Worm (Caenorhabditis elegans): ENCODE measurements around the gene dkc-1.
"Not testable (repeated sequence)": the region's sequence is repeated elsewhere in the genome, so short reads cannot be mapped to it uniquely, and the experiment has no call there.

Gene dkc-1

DNA sequence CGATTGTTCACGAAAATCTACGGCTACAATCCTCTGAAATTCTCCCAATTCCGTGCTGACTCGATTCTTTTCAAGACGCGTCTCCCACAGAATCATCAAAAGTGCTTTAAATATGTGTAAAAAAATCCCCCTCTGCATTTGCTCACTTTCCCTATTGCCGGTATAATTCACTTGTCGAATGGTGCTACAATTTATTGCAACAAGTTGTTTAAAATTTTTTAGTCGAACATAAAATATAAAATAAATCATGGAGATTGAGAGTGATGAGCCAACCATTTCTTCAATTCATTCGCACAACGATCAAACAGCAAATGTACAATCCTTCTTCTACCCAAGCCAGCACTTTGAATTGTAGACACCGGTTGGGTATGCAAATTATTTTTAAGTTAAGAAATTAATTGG, 1.8 kb upstream of the dkc-1 start (continued):
- peak; percentile 1 for TF ChIP-seq repo-1 (tag; optimal IDR thresholded peaks at IDR 0.05)
- TF ChIP-seq B0035.1 (tag; optimal IDR thresholded peaks at IDR 0.05): no peak
- peak; percentile 64 to 77 for TF ChIP-seq rec-8 (tag; optimal IDR thresholded peaks at IDR 0.05)
- TF ChIP-seq cebp-1 (GFP tag; IDR thresholded peaks at IDR 0.05): no peak
- TF ChIP-seq cebp-1 (tag; optimal IDR thresholded peaks at IDR 0.05): peak; percentile 61
- TF ChIP-seq aptf-2 (GFP tag; conservative IDR thresholded peaks at IDR 0.05): no peak
- TF ChIP-seq ztf-6 (GFP tag; IDR thresholded peaks at IDR 0.05): no peak

DNA sequence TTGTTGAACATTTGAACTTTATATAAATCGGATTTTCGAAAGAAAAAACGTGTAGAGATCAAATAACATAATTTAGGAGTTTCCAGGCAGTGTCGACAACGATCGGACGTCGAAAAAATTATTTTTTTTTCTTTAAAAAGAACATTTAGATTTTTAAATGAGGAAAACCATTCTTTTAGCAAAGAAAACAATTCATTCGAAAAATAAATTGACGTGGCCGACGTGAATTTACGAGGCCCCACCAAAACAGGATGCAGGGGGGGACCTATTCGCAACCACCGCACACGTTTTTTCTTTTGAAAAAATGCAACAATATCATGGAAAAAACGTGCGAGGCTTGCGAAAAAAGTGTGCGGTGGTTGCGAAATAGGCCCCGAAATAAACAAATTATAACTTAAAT, 1.8 kb downstream of the dkc-1 start, which contains the start of gene enu-3.6:
Gene enu-3.6 (plus strand): TSS at position 392 of the 400 bp plus-strand sequence.
- TF ChIP-seq cebp-2 (GFP tag; IDR thresholded peaks at IDR 0.05) (0 out of 2 replicates have a peak, but pooled peaks have one; percentile 44), hrde-1 (tag; optimal IDR thresholded peaks at IDR 0.05; ENCODE audit: borderline replicate concordance) (peak; percentile 53), madf-8 (GFP tag; conservative IDR thresholded peaks at IDR 0.05) (0 out of 2 replicates have a peak, but pooled peaks have one; percentile 24), F49E8.2 (tag; optimal IDR thresholded peaks at IDR 0.05; ENCODE audit: insufficient read depth) (peak; percentile 39), snpc-4 (tag; optimal IDR thresholded peaks at IDR 0.05) (peak in 1 of 4 experiments; percentile 8), xnd-1 (tag; optimal IDR thresholded peaks at IDR 0.05) (peak; percentile 23), attf-6 (GFP tag; IDR thresholded peaks at IDR 0.05) (0 out of 2 replicates have a peak, but pooled peaks have one; percentile 38), him-1 (tag; optimal IDR thresholded peaks at IDR 0.05) (peak; percentile 33), athp-1 (tag; optimal IDR thresholded peaks at IDR 0.05) (peak; percentile 62), Y53G8AR.9 (GFP tag; conservative IDR thresholded peaks at IDR 0.05) (peak; percentile 28; the same call in 1 of the 2 replicates), cebp-1 (tag; optimal IDR thresholded peaks at IDR 0.05) (peak; percentile 68), hsf-1 (GFP tag; IDR thresholded peaks at IDR 0.05) (peak; percentile 59), ceh-100 (GFP tag; IDR thresholded peaks at IDR 0.05) (peak; percentile 40; the same call in 1 of the 2 replicates), madf-6 (GFP tag; IDR thresholded peaks at IDR 0.05) (peak; percentile 62; the same call in 1 of the 2 replicates), unc-130 (GFP tag; optimal IDR thresholded peaks at IDR 0.05) (peak; percentile 21)
- not testable (repeated sequence) for TF ChIP-seq snpc-4 (GFP tag; optimal IDR thresholded peaks at IDR 0.05); cebp-1 (GFP tag; IDR thresholded peaks at IDR 0.05)

DNA sequence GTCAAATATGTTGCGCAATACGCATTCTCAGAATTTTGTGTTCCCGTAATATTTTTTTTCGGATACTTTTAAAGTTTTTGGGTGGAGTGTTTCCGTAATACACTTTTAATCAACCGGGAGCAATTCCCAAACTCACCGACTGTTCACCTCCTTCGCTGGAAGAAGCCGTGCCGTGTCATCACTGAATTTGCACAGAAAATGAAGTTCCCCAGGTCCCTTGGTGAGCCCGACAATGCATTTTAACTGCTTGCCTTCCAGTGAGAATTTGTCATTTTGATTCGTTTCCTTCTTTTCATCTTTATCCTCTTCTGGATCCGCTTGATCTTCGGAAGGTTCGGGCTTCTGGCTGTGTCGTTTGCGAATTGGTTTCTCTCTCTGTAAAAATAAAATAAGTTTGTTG, 6.2 kb downstream of the dkc-1 start:
- no peak for TF ChIP-seq F39B2.1 (GFP tag; IDR thresholded peaks at IDR 0.05)
- TF ChIP-seq F10E7.11 (tag; optimal IDR thresholded peaks at IDR 0.05): no peak

DNA sequence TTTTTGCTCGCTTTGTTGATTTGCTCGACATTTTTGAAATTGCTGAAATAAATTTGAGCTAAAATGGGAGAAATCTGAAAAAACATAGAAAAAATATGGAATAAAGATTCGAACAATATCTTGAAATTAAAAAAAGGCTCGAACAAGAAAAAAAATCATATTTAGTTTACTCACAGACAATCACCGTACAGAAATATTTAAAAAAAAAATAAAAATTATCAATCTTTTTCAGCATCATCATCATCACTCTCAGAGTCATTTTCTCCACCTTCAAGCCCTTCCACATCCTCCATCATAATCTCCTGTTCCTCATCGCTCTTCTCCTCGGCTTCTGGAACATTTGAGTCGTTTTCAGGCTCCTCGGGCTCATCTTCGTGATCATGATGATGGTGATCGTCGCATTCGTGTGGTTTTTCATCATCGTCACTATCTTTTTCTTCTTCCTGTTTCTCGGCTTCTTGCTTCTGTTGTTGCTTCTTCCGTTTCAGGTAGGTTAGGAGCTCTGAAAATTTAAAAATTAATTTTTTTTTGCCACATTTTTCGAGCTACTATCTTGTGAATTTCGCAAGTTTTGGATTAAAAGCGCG, 7.3 kb downstream of the dkc-1 start, which contains the start of gene hpl-2:
Gene hpl-2 (minus strand): TSS at position 51 of the 587 bp plus-strand sequence.
- TF ChIP-seq ets-4 (GFP tag; optimal IDR thresholded peaks at IDR 0.05): no peak
- TF ChIP-seq pha-4 (tag; optimal IDR thresholded peaks at IDR 0.05): no peak
- TF ChIP-seq lin-35 (GFP tag; optimal IDR thresholded peaks at IDR 0.05): peak in 1 of 3 experiments; percentile 36

DNA sequence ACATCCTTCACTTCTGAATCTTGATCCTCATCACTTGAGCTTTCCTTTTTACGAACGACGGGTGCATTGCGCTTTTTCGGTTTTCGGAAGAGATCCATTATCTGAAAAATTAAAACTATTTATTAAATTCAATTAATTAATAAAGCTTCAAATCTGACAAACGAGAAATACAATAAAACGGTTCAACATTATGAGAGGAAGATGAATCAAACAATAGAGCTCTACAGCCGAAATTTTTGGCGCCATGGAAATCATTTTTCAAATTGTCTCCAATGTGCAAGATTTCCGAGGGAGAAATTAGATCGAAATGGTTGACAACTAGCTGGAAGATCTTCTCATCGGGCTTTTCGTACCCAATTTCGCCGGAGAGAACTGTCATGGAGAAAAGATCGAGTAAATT, 9.3 kb downstream of the dkc-1 start, which contains the start of gene rnf-113:
Gene rnf-113 (minus strand): TSS at position 101 of the 400 bp plus-strand sequence.
- TF ChIP-seq somi-1 (GFP tag; optimal IDR thresholded peaks at IDR 0.05): no peak
- no peak for TF ChIP-seq lin-26 (GFP tag; IDR thresholded peaks at IDR 0.05)
- no peak for TF ChIP-seq unc-130 (GFP tag; optimal IDR thresholded peaks at IDR 0.05)
- TF ChIP-seq ets-4 (GFP tag; optimal IDR thresholded peaks at IDR 0.05): no peak
- no peak for TF ChIP-seq nhr-179 (tag; optimal IDR thresholded peaks at IDR 0.05)
- no peak for TF ChIP-seq Y53G8AR.9 (GFP tag; conservative IDR thresholded peaks at IDR 0.05)
- no peak for TF ChIP-seq madf-10 (tag; optimal IDR thresholded peaks at IDR 0.05)
- TF ChIP-seq hsf-1 (GFP tag; IDR thresholded peaks at IDR 0.05): no peak
- no peak for TF ChIP-seq K12H6.12 (tag; optimal IDR thresholded peaks at IDR 0.05)
- TF ChIP-seq mxl-1 (tag; optimal IDR thresholded peaks at IDR 0.05): no peak
- TF ChIP-seq egl-44 (GFP tag; IDR thresholded peaks at IDR 0.05): no peak
- TF ChIP-seq unc-62 (GFP tag; optimal IDR thresholded peaks at IDR 0.05): no peak
- no peak for TF ChIP-seq Y79H2A.3 (GFP tag; conservative IDR thresholded peaks at IDR 0.05)
- no peak for TF ChIP-seq hlh-26 (GFP tag; conservative IDR thresholded peaks at IDR 0.05)
- no peak for TF ChIP-seq mel-28 (tag; optimal IDR thresholded peaks at IDR 0.05; ENCODE audit: borderline replicate concordance)
- no peak for TF ChIP-seq ztf-22 (GFP tag; optimal IDR thresholded peaks at IDR 0.05)
